Worm (Caenorhabditis elegans) whole organism, L1 larva: ENCODE measurements around the gene cth-1.

Experiments
- dpl-1 ChIP-seq, 3 experiments: fragments of 150-350 bp in 2 of 3; sonication (generic microtip) in 1 of 3; optimal IDR thresholded peaks; 2 replicates each; lab custom pipeline; 2014 to 2017; ENCODE audit warnings: missing biosample characterization in 3 of 3, missing genetic modification characterization in 3 of 3, missing genetic modification reagents in 3 of 3
- elt-3 ChIP-seq, 6 experiments: fragments of 150-350 bp in 1 of 6; sonication (generic microtip); optimal IDR thresholded peaks; 2 replicates each; lab custom pipeline; 2017 to 2018; ENCODE audit warnings: missing biosample characterization in 6 of 6, missing genetic modification characterization in 6 of 6, inconsistent platforms in 1 of 6
- lin-14 ChIP-seq: fragments of 200-800 bp; sonication (Bioruptor generic); optimal IDR thresholded peaks from 2 replicates; lab custom pipeline; 2018; ENCODE audit warnings: mild to moderate bottlenecking, missing genetic modification characterization, moderate library complexity, missing compliant biosample characterization
- lir-3 ChIP-seq: sonication (generic microtip); optimal IDR thresholded peaks from 2 replicates; lab custom pipeline; 2016; ENCODE audit warnings: mild to moderate bottlenecking, missing genetic modification characterization, moderate library complexity, missing compliant biosample characterization; ENCODE audit not compliant: poor library complexity
- nhr-237 ChIP-seq: fragments of 150-350 bp; optimal IDR thresholded peaks from 2 replicates; lab custom pipeline; 2014; ENCODE audit warnings: missing biosample characterization, missing genetic modification characterization
- nhr-28 ChIP-seq: fragments of 150-350 bp; optimal IDR thresholded peaks from 2 replicates; lab custom pipeline; 2014; ENCODE audit warnings: missing biosample characterization, missing genetic modification characterization

DNA sequence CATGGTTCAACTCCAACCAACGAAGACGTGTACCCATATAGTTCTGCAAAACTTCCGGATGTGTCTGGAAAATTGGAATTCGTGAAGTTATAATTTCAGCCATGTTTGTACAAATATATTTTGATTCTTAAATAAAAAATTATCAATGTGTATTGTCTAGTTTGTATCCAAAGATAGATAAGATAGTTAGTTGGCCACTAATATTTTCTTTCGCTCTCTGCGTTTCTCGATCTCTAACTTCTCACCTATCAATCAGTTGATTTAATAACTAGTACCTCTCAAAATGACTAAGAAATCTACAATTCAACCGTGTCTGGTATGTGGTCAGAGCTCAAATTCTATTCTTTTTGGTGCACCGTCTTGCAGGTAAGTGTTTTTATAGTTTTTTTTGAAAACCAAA, 29.3 kb upstream of the cth-1 start, which contains the start of gene nhr-176:
- TF ChIP-seq dpl-1 (GFP tag; optimal IDR thresholded peaks at IDR 0.05; lab: Kevin White, UChicago) (no peak), elt-3 (tag; optimal IDR thresholded peaks at IDR 0.05; lab: Kevin White, UChicago) (no peak), lir-3 (tag; lab: Kevin White, UChicago) (no peak), lin-14 (GFP tag; lab: Kevin White, UChicago) (no peak), nhr-28 (tag; lab: Kevin White, UChicago) (no peak), nhr-237 (tag; lab: Kevin White, UChicago) (no peak)
